Worm (Caenorhabditis elegans): ENCODE data around the gene Y47D7A.12.

Gene Y47D7A.12

ce11 chrV:4410643-4411042 is 18.8 kb downstream of the Y47D7A.12 start, which contains the start of gene Y47D7A.3:
Y47D7A.3 (plus strand) TSS chrV:4410943.
- TF ChIP-seq F52B5.7 (tag; optimal IDR thresholded peaks at IDR 0.05), result no peak
- no peak for TF ChIP-seq lsy-27 (tag; optimal IDR thresholded peaks at IDR 0.05; ENCODE audit: borderline replicate concordance, insufficient read depth)
- TF ChIP-seq egl-44 (GFP tag; IDR thresholded peaks at IDR 0.05), result no peak
- no peak for TF ChIP-seq die-1 (tag; optimal IDR thresholded peaks at IDR 0.05)
- no peak for TF ChIP-seq madf-6 (GFP tag; IDR thresholded peaks at IDR 0.05)
- TF ChIP-seq ceh-40 (GFP tag; IDR thresholded peaks at IDR 0.05), result no peak
- TF ChIP-seq lir-1 (GFP tag; conservative IDR thresholded peaks at IDR 0.05), result no peak
- no peak for TF ChIP-seq madf-8 (GFP tag; conservative IDR thresholded peaks at IDR 0.05)
- no peak for TF ChIP-seq let-607 (tag; optimal IDR thresholded peaks at IDR 0.05)
- TF ChIP-seq efl-1 (GFP tag; optimal IDR thresholded peaks at IDR 0.05), result no peak
- TF ChIP-seq F57C9.4 (tag; optimal IDR thresholded peaks at IDR 0.05), result no peak
- TF ChIP-seq F23B12.7 (tag; optimal IDR thresholded peaks at IDR 0.05; ENCODE audit: insufficient read depth), result no peak

ce11 chrV:4407519-4407918 is 22.0 kb downstream of the Y47D7A.12 start, which contains the start of gene nhr-118:
nhr-118 (plus strand) TSS chrV:4407819.
- no peak for TF ChIP-seq T26A5.8 (tag; optimal IDR thresholded peaks at IDR 0.05)
- no peak for TF ChIP-seq F52B5.7 (tag; optimal IDR thresholded peaks at IDR 0.05)
- no peak for TF ChIP-seq nfya-1 (tag; optimal IDR thresholded peaks at IDR 0.05; ENCODE audit: borderline replicate concordance, insufficient read depth)
- TF ChIP-seq aptf-3 (GFP tag; IDR thresholded peaks at IDR 0.05), result no peak
- no peak for TF ChIP-seq B0336.3 (GFP tag; IDR thresholded peaks at IDR 0.05)
- no peak for TF ChIP-seq bed-2 (GFP tag; IDR thresholded peaks at IDR 0.05)
- TF ChIP-seq sptf-2 (GFP tag; optimal IDR thresholded peaks at IDR 0.05), result no peak
- no peak for TF ChIP-seq ets-4 (GFP tag; optimal IDR thresholded peaks at IDR 0.05)
- TF ChIP-seq attf-6 (GFP tag; IDR thresholded peaks at IDR 0.05), result no peak
- TF ChIP-seq hmg-1.2 (GFP tag; IDR thresholded peaks at IDR 0.05), result no peak
- TF ChIP-seq mel-28 (tag; optimal IDR thresholded peaks at IDR 0.05; ENCODE audit: borderline replicate concordance), result no peak
- no peak for TF ChIP-seq tbp1 (GFP tag; optimal IDR thresholded peaks at IDR 0.05)
- no peak for TF ChIP-seq snpc-1.1 (tag; optimal IDR thresholded peaks at IDR 0.05; ENCODE audit: insufficient read depth)
- TF ChIP-seq F10E7.11 (tag; optimal IDR thresholded peaks at IDR 0.05), result no peak
- TF ChIP-seq K11D2.4 (GFP tag; IDR thresholded peaks at IDR 0.05), result no peak
- TF ChIP-seq madf-6 (GFP tag; IDR thresholded peaks at IDR 0.05), result no peak
- TF ChIP-seq efl-1 (GFP tag; optimal IDR thresholded peaks at IDR 0.05), result no peak
- no peak for TF ChIP-seq ztf-3 (GFP tag; optimal IDR thresholded peaks at IDR 0.05)

ce11 chrV:4401865-4402264 is 27.6 kb downstream of the Y47D7A.12 start, which contains the start of gene F13A2.5:
F13A2.5 (minus strand) TSS chrV:4401965.
- TF ChIP-seq bed-1 (GFP tag; IDR thresholded peaks at IDR 0.05), result no peak
- no peak for TF ChIP-seq F57A8.1 (GFP tag; optimal IDR thresholded peaks at IDR 0.05)
- TF ChIP-seq snpc-3.4 (tag; optimal IDR thresholded peaks at IDR 0.05), result no peak
- no peak for TF ChIP-seq ekl-4 (GFP tag; IDR thresholded peaks at IDR 0.05)
- no peak for TF ChIP-seq dox-1 (GFP tag; IDR thresholded peaks at IDR 0.05)
- no peak for TF ChIP-seq unc-130 (GFP tag; optimal IDR thresholded peaks at IDR 0.05)
- TF ChIP-seq pha-4 (tag; optimal IDR thresholded peaks at IDR 0.05), result no peak
- no peak for TF ChIP-seq ceh-79 (tag; optimal IDR thresholded peaks at IDR 0.05)
- no peak for TF ChIP-seq K11D2.4 (GFP tag; IDR thresholded peaks at IDR 0.05)
- no peak for TF ChIP-seq lsy-27 (tag; optimal IDR thresholded peaks at IDR 0.05; ENCODE audit: borderline replicate concordance, insufficient read depth)
- TF ChIP-seq ceh-100 (GFP tag; IDR thresholded peaks at IDR 0.05), result no peak
- TF ChIP-seq Y53F4B.3 (GFP tag; IDR thresholded peaks at IDR 0.05), result no peak
- TF ChIP-seq F37B4.10 (GFP tag; IDR thresholded peaks at IDR 0.05), result no peak
- TF ChIP-seq lin-35 (GFP tag; optimal IDR thresholded peaks at IDR 0.05), result no peak
- TF ChIP-seq cebp-2 (GFP tag; IDR thresholded peaks at IDR 0.05), result no peak
- no peak for TF ChIP-seq ceh-40 (GFP tag; IDR thresholded peaks at IDR 0.05)
- no peak for TF ChIP-seq Y67H2A.10 (GFP tag; conservative IDR thresholded peaks at IDR 0.05)
- no peak for TF ChIP-seq ceh-27 (GFP tag; optimal IDR thresholded peaks at IDR 0.05)
- TF ChIP-seq T07F8.4 (tag; optimal IDR thresholded peaks at IDR 0.05), result no peak
